Fruit fly (Drosophila melanogaster): ENCODE measurements around the gene CG7778.
A peak's percentile ranks its signal among the peaks of the same experiment; 100 is the strongest.

dm6 chr2L:8350560-8351171 lies 4.2 kb downstream of the CG7778 start:
- TF ChIP-seq CG32532 (GFP tag; IDR thresholded peaks at IDR 0.05) (no peak), CG9215 (GFP tag; IDR thresholded peaks at IDR 0.05) (no peak), Max (GFP tag; optimal IDR thresholded peaks at IDR 0.05) (no peak), CG4424 (GFP tag; optimal IDR thresholded peaks at IDR 0.05) (no peak), CHES-1-like (GFP tag; optimal IDR thresholded peaks at IDR 0.05) (no peak), CG11696 (GFP tag; IDR thresholded peaks at IDR 0.05) (no peak), Lpt (GFP tag; optimal IDR thresholded peaks at IDR 0.05) (no peak), E2f2 (GFP tag; IDR thresholded peaks at IDR 0.05) (no peak; the same call in 1 of the 2 replicates), CG1233 (GFP tag; optimal IDR thresholded peaks at IDR 0.05) (peak; percentile 44), CG12391 (tag; optimal IDR thresholded peaks at IDR 0.05) (peak; percentile 21), CG15514 (GFP tag; optimal IDR thresholded peaks at IDR 0.05) (peak; percentile 62)

Data from whole organism, embryonic.